Worm (Caenorhabditis elegans) whole organism, L4 larva: ENCODE results near the gene C15H9.11.

Source experiments
- Y75B8A.6 ChIP-seq: fragments of 200-800 bp; sonication (Bioruptor generic); IDR thresholded peaks from 2 replicates; pipeline ENCODE4 v1.3.6; 2022; ENCODE audit warnings: missing genetic modification reagents, missing genetic modification characterization, missing compliant biosample characterization
- ces-1 ChIP-seq: fragments of 150-350 bp; sonication (generic microtip); optimal IDR thresholded peaks from 4 replicates; lab custom pipeline; 2014; ENCODE audit warnings: missing biosample characterization, missing genetic modification reagents, missing genetic modification characterization
- lir-3 ChIP-seq: sonication (generic microtip); optimal IDR thresholded peaks from 2 replicates; lab custom pipeline; 2016; ENCODE audit warnings: mild to moderate bottlenecking, missing genetic modification characterization, missing compliant biosample characterization
- nhr-25 ChIP-seq: sonication (generic microtip); optimal IDR thresholded peaks from 2 replicates; lab custom pipeline; 2017; ENCODE audit warnings: missing genetic modification characterization, mild to moderate bottlenecking, missing compliant biosample characterization, antibody characterized with exemption, moderate library complexity, borderline replicate concordance; ENCODE audit not compliant: insufficient read depth
- nhr-77 ChIP-seq: fragments of 150-350 bp; optimal IDR thresholded peaks from 2 replicates; lab custom pipeline; 2014; ENCODE audit warnings: missing biosample characterization, missing genetic modification characterization
- unc-130 ChIP-seq: sonication (generic microtip); optimal IDR thresholded peaks from 2 replicates; lab custom pipeline; 2016; ENCODE audit warnings: missing genetic modification reagents, missing genetic modification characterization, missing compliant biosample characterization

- no peak for TF ChIP-seq lir-3 (tag; lab: Kevin White, UChicago)
- no peak for TF ChIP-seq ces-1
- no peak for TF ChIP-seq Y75B8A.6 (GFP tag; lab: Robert Waterston, UW)
- no peak for TF ChIP-seq unc-130 (GFP tag; lab: Kevin White, UChicago)
- no peak for TF ChIP-seq nhr-77
- no peak for TF ChIP-seq nhr-25 (tag; lab: Kevin White, UChicago)
Observed at ce11 chrX:6059163-6059782, 43.9 kb downstream of the C15H9.11 start.
